Worm (Caenorhabditis elegans) whole organism, L1 larva: ENCODE measurements around the gene col-20.
A peak's percentile ranks its signal among the peaks of the same experiment; 100 is the strongest.

Experiments used
- C04F5.9 ChIP-seq: sonication (generic microtip); optimal IDR thresholded peaks from 2 replicates; lab custom pipeline; 2016; ENCODE audit warnings: missing genetic modification characterization, missing compliant biosample characterization
- Y116A8C.19 ChIP-seq: sonication (generic microtip); optimal IDR thresholded peaks from 2 replicates; lab custom pipeline; 2016; ENCODE audit warnings: missing compliant biosample characterization, missing genetic modification characterization, borderline replicate concordance
- aly-2 ChIP-seq: fragments of 150-350 bp; optimal IDR thresholded peaks from 2 replicates; lab custom pipeline; 2014; ENCODE audit warnings: missing biosample characterization, missing genetic modification characterization
- blmp-1 ChIP-seq: fragments of 150-350 bp; optimal IDR thresholded peaks from 2 replicates; lab custom pipeline; 2014; ENCODE audit warnings: missing biosample characterization, missing genetic modification characterization
- ceh-82 ChIP-seq, 3 experiments: fragments of 150-350 bp in 1 of 3; sonication (generic microtip) in 2 of 3; optimal IDR thresholded peaks; 2 replicates each; lab custom pipeline; 2014 to 2017; ENCODE audit warnings: missing biosample characterization in 3 of 3, missing genetic modification characterization in 3 of 3
- ceh-88 ChIP-seq: fragments of 200-800 bp; sonication (Bioruptor generic); IDR thresholded peaks from 2 replicates; pipeline ENCODE4 v1.3.6; 2022; ENCODE audit warnings: missing genetic modification characterization, missing compliant biosample characterization
- ces-1 ChIP-seq: fragments of 150-350 bp; optimal IDR thresholded peaks from 2 replicates; lab custom pipeline; 2014; ENCODE audit warnings: missing biosample characterization, missing genetic modification reagents, missing genetic modification characterization
- dpl-1 ChIP-seq, 3 experiments: fragments of 150-350 bp in 2 of 3; sonication (generic microtip) in 1 of 3; optimal IDR thresholded peaks; 2 replicates each; lab custom pipeline; 2014 to 2017; ENCODE audit warnings: missing biosample characterization in 3 of 3, missing genetic modification characterization in 3 of 3, missing genetic modification reagents in 3 of 3
- dsc-1 ChIP-seq: sonication (generic microtip); optimal IDR thresholded peaks from 2 replicates; lab custom pipeline; 2016; ENCODE audit warnings: mild to moderate bottlenecking, missing genetic modification characterization, missing compliant biosample characterization
- efl-1 ChIP-seq, 4 experiments: fragments of 150-350 bp; optimal IDR thresholded peaks in 3 of 4; peaks in 1 of 4; 1 replicate in 1 of 4; 2 replicates in 3 of 4; lab custom pipeline; 2014; ENCODE audit warnings: missing biosample characterization in 2 of 4, missing genetic modification characterization in 2 of 4, missing genetic modification reagents in 2 of 4
- efl-3 ChIP-seq: fragments of 200-800 bp; sonication (Bioruptor generic); optimal IDR thresholded peaks from 2 replicates; lab custom pipeline; 2018; ENCODE audit warnings: mild to moderate bottlenecking, missing genetic modification characterization, missing compliant biosample characterization
- egl-27 ChIP-seq, 2 experiments: fragments of 150-350 bp in 1 of 2; sonication (generic microtip); optimal IDR thresholded peaks; 3 replicates each; lab custom pipeline; 2017 to 2018; ENCODE audit warnings: missing biosample characterization in 2 of 2, missing genetic modification characterization in 2 of 2, missing genetic modification reagents in 2 of 2
- elt-3 ChIP-seq, 6 experiments: fragments of 150-350 bp in 1 of 6; sonication (generic microtip); optimal IDR thresholded peaks; 2 replicates each; lab custom pipeline; 2017 to 2018; ENCODE audit warnings: missing biosample characterization in 6 of 6, missing genetic modification characterization in 6 of 6, inconsistent platforms in 1 of 6
- fkh-10 ChIP-seq: sonication (generic microtip); optimal IDR thresholded peaks from 2 replicates; lab custom pipeline; 2017; ENCODE audit warnings: missing biosample characterization, missing genetic modification reagents, missing genetic modification characterization
- fkh-4 ChIP-seq: sonication (generic microtip); optimal IDR thresholded peaks from 2 replicates; lab custom pipeline; 2016; ENCODE audit warnings: missing compliant biosample characterization, missing genetic modification characterization, borderline replicate concordance
- fkh-8 ChIP-seq: sonication (generic microtip); optimal IDR thresholded peaks from 2 replicates; lab custom pipeline; 2016; ENCODE audit warnings: mild to moderate bottlenecking, missing genetic modification characterization, missing compliant biosample characterization
- fos-1 ChIP-seq: fragments of 150-350 bp; optimal IDR thresholded peaks from 2 replicates; lab custom pipeline; 2014; ENCODE audit warnings: missing biosample characterization, missing genetic modification characterization
- irx-1 ChIP-seq: sonication (generic microtip); optimal IDR thresholded peaks from 2 replicates; lab custom pipeline; 2016; ENCODE audit warnings: missing genetic modification characterization, missing compliant biosample characterization
- lin-13 ChIP-seq: fragments of 150-350 bp; optimal IDR thresholded peaks from 2 replicates; lab custom pipeline; 2014; ENCODE audit warnings: missing biosample characterization, missing genetic modification reagents, missing genetic modification characterization
- lin-14 ChIP-seq: fragments of 200-800 bp; sonication (Bioruptor generic); optimal IDR thresholded peaks from 2 replicates; lab custom pipeline; 2018; ENCODE audit warnings: mild to moderate bottlenecking, missing genetic modification characterization, moderate library complexity, missing compliant biosample characterization
- lin-35 ChIP-seq, 2 experiments: fragments of 150-350 bp; optimal IDR thresholded peaks; 2 replicates each; lab custom pipeline; 2014; ENCODE audit warnings: missing biosample characterization in 2 of 2, missing genetic modification characterization in 2 of 2, missing genetic modification reagents in 2 of 2
- lir-3 ChIP-seq: sonication (generic microtip); optimal IDR thresholded peaks from 2 replicates; lab custom pipeline; 2016; ENCODE audit warnings: mild to moderate bottlenecking, missing genetic modification characterization, moderate library complexity, missing compliant biosample characterization; ENCODE audit not compliant: poor library complexity
- lsy-2 ChIP-seq, 2 experiments: fragments of 150-350 bp; optimal IDR thresholded peaks; 2 replicates each; lab custom pipeline; 2014; ENCODE audit warnings: missing biosample characterization in 2 of 2, missing genetic modification characterization in 2 of 2
- mab-9 ChIP-seq: fragments of 200-800 bp; sonication (Bioruptor generic); IDR thresholded peaks from 2 replicates; pipeline ENCODE4 v1.3.6; 2022; ENCODE audit warnings: missing genetic modification reagents, missing genetic modification characterization, missing compliant biosample characterization
- mef-2 ChIP-seq: fragments of 150-350 bp; optimal IDR thresholded peaks from 2 replicates; lab custom pipeline; 2014; ENCODE audit warnings: missing biosample characterization, missing genetic modification characterization
- mep-1 ChIP-seq: fragments of 150-350 bp; optimal IDR thresholded peaks from 2 replicates; lab custom pipeline; 2014; ENCODE audit warnings: missing biosample characterization, missing genetic modification characterization
- nhr-12 ChIP-seq: sonication (generic microtip); optimal IDR thresholded peaks from 2 replicates; lab custom pipeline; 2017; ENCODE audit warnings: missing biosample characterization, missing genetic modification characterization
- nhr-20 ChIP-seq: sonication (generic microtip); optimal IDR thresholded peaks from 2 replicates; lab custom pipeline; 2016; ENCODE audit warnings: mild to moderate bottlenecking, missing genetic modification characterization, missing compliant biosample characterization
- nhr-237 ChIP-seq: fragments of 150-350 bp; optimal IDR thresholded peaks from 2 replicates; lab custom pipeline; 2014; ENCODE audit warnings: missing biosample characterization, missing genetic modification characterization
- nhr-28 ChIP-seq: fragments of 150-350 bp; optimal IDR thresholded peaks from 2 replicates; lab custom pipeline; 2014; ENCODE audit warnings: missing biosample characterization, missing genetic modification characterization
- nhr-47 ChIP-seq: sonication (generic microtip); optimal IDR thresholded peaks from 2 replicates; lab custom pipeline; 2016; ENCODE audit warnings: mild to moderate bottlenecking, missing genetic modification characterization, moderate library complexity, missing compliant biosample characterization
- nhr-71 ChIP-seq: sonication (generic microtip); optimal IDR thresholded peaks from 2 replicates; lab custom pipeline; 2016; ENCODE audit warnings: mild to moderate bottlenecking, missing genetic modification characterization, moderate library complexity, missing compliant biosample characterization
- nhr-84 ChIP-seq: sonication (generic microtip); optimal IDR thresholded peaks from 2 replicates; lab custom pipeline; 2017; ENCODE audit warnings: missing biosample characterization, missing genetic modification characterization
- pqm-1 ChIP-seq: sonication (generic microtip); optimal IDR thresholded peaks from 3 replicates; lab custom pipeline; 2017; ENCODE audit warnings: missing biosample characterization, missing genetic modification characterization
- rnt-1 ChIP-seq: sonication (generic microtip); optimal IDR thresholded peaks from 2 replicates; lab custom pipeline; 2016; ENCODE audit warnings: mild to moderate bottlenecking, missing genetic modification characterization, moderate library complexity, missing compliant biosample characterization
- skn-1 ChIP-seq: fragments of 150-350 bp; optimal IDR thresholded peaks from 2 replicates; lab custom pipeline; 2014; ENCODE audit warnings: missing biosample characterization, missing genetic modification characterization
- snpc-4 ChIP-seq: fragments of 150-350 bp; optimal IDR thresholded peaks from 2 replicates; lab custom pipeline; 2014; ENCODE audit warnings: missing biosample characterization, missing genetic modification characterization
- snu-23 ChIP-seq: sonication (generic microtip); optimal IDR thresholded peaks from 2 replicates; lab custom pipeline; 2016; ENCODE audit warnings: missing genetic modification characterization, missing compliant biosample characterization
- sup-37 ChIP-seq: fragments of 200-800 bp; sonication (Bioruptor generic); optimal IDR thresholded peaks from 2 replicates; lab custom pipeline; 2018; ENCODE audit warnings: mild to moderate bottlenecking, missing genetic modification characterization, missing compliant biosample characterization
- tbx-2 ChIP-seq: sonication (generic microtip); optimal IDR thresholded peaks from 2 replicates; lab custom pipeline; 2016; ENCODE audit warnings: missing genetic modification characterization, missing compliant biosample characterization
- tlp-1 ChIP-seq: fragments of 150-350 bp; optimal IDR thresholded peaks from 2 replicates; lab custom pipeline; 2014; ENCODE audit warnings: missing biosample characterization, missing genetic modification characterization
- unc-130 ChIP-seq: fragments of 150-350 bp; optimal IDR thresholded peaks from 2 replicates; lab custom pipeline; 2017; ENCODE audit warnings: missing biosample characterization, missing genetic modification characterization, inconsistent platforms
- unc-30 ChIP-seq: sonication (generic microtip); optimal IDR thresholded peaks from 2 replicates; lab custom pipeline; 2017; ENCODE audit warnings: missing biosample characterization, missing genetic modification characterization
- unc-62 ChIP-seq: fragments of 150-350 bp; optimal IDR thresholded peaks from 2 replicates; lab custom pipeline; 2014; ENCODE audit warnings: missing biosample characterization, missing genetic modification reagents, missing genetic modification characterization
- unc-86 ChIP-seq: sonication (generic microtip); optimal IDR thresholded peaks from 2 replicates; lab custom pipeline; 2016; ENCODE audit warnings: missing genetic modification characterization, missing compliant biosample characterization
- ztf-11 ChIP-seq, 2 experiments: sonication (generic microtip); optimal IDR thresholded peaks; 2 replicates each; lab custom pipeline; 2016 to 2017; ENCODE audit warnings: missing genetic modification characterization in 2 of 2, missing biosample characterization in 1 of 2, missing compliant biosample characterization in 1 of 2
- ztf-4 ChIP-seq: fragments of 150-350 bp; optimal IDR thresholded peaks from 2 replicates; lab custom pipeline; 2014; ENCODE audit warnings: missing biosample characterization, missing genetic modification characterization

Gene col-20

DNA sequence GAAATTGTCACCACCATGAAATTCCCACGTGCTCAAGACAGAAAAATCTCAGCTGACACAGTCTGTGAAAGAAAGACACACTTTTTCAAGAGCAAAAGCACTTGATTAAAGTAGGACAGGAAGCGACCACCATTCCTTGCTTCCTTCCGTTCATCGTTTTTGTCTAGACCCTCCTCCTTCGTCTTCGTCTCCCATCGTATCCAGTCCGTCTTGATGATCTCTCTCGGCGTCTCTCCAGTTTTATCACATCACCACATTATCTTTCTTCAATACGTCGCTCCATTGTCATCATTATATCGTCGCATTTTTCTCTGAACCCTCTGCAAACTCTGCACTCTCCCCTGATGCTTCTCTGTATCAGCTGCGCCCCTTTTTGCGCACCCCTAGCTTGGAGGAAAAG lies 37.6 kb upstream of the col-20 start:
- TF ChIP-seq C04F5.9 (no peak), mep-1 (tag; lab: Kevin White, UChicago) (peak; percentile 19), unc-130 (tag; lab: Kevin White, UChicago) (peak; percentile 12), nhr-12 (tag; lab: Kevin White, UChicago) (no peak), pqm-1 (no peak), nhr-71 (tag; lab: Kevin White, UChicago) (peak; percentile 45), snu-23 (peak; percentile 14), lir-3 (tag; lab: Kevin White, UChicago) (no peak), skn-1 (tag; lab: Kevin White, UChicago) (peak; percentile 97), unc-86 (tag; lab: Kevin White, UChicago) (peak; percentile 13), efl-1 (optimal IDR thresholded peaks at IDR 0.05; lab: Kevin White, UChicago) (peak; percentile 11 to 20), efl-1 (GFP tag; optimal IDR thresholded peaks at IDR 0.05 in 1 of 2; lab: Kevin White, UChicago) (peak in 1 of 2 experiments; percentile 86), dpl-1 (GFP tag; optimal IDR thresholded peaks at IDR 0.05; lab: Kevin White, UChicago) (peak in 1 of 3 experiments; percentile 2), efl-3 (no peak), lin-14 (GFP tag; lab: Kevin White, UChicago) (peak; percentile 77), sup-37 (GFP tag; lab: Kevin White, UChicago) (no peak), fkh-10 (GFP tag; lab: Kevin White, UChicago) (no peak), rnt-1 (tag; lab: Kevin White, UChicago) (peak; percentile 42), blmp-1 (tag; lab: Kevin White, UChicago) (peak; percentile 9), lin-13 (GFP tag; lab: Kevin White, UChicago) (no peak), lsy-2 (tag; optimal IDR thresholded peaks at IDR 0.05; lab: Kevin White, UChicago) (peak in 1 of 2 experiments; percentile 5), nhr-28 (tag; lab: Kevin White, UChicago) (no peak), ztf-4 (no peak), tbx-2 (peak; percentile 27), nhr-47 (tag; lab: Kevin White, UChicago) (peak; percentile 28), nhr-84 (no peak), ztf-11 (tag; optimal IDR thresholded peaks at IDR 0.05; lab: Kevin White, UChicago) (no peak), nhr-20 (tag; lab: Kevin White, UChicago) (no peak), fkh-8 (tag; lab: Kevin White, UChicago) (peak; percentile 54), elt-3 (tag; optimal IDR thresholded peaks at IDR 0.05; lab: Kevin White, UChicago) (peak in 1 of 6 experiments; percentile 7), fos-1 (tag; lab: Kevin White, UChicago) (no peak), ces-1 (GFP tag; lab: Kevin White, UChicago) (no peak), Y116A8C.19 (tag; lab: Kevin White, UChicago) (no peak)

- TF ChIP-seq lin-35 (GFP tag; optimal IDR thresholded peaks at IDR 0.05; lab: Kevin White, UChicago): no peak
- peak; percentile 77 for TF ChIP-seq fkh-4
- peak; percentile 92 for TF ChIP-seq dsc-1
Measured at ce11 chrII:4905883-4906282, 35.3 kb upstream of the col-20 start.

ce11 chrII:4905331-4905730 lies 34.7 kb upstream of the col-20 start:
- no peak for TF ChIP-seq irx-1 (tag; lab: Kevin White, UChicago)
- TF ChIP-seq aly-2 (tag; lab: Kevin White, UChicago): no peak
- TF ChIP-seq nhr-237 (tag; lab: Kevin White, UChicago): no peak
- TF ChIP-seq tlp-1 (tag; lab: Kevin White, UChicago): no peak
- TF ChIP-seq lsy-2 (tag; optimal IDR thresholded peaks at IDR 0.05; lab: Kevin White, UChicago): no peak
- TF ChIP-seq nhr-12 (tag; lab: Kevin White, UChicago): no peak
- no peak for TF ChIP-seq ceh-82 (tag; optimal IDR thresholded peaks at IDR 0.05; lab: Kevin White, UChicago)
- TF ChIP-seq mab-9 (GFP tag; lab: Robert Waterston, UW): no peak
- no peak for TF ChIP-seq snpc-4 (tag; lab: Kevin White, UChicago)
- TF ChIP-seq unc-86 (tag; lab: Kevin White, UChicago): no peak
- no peak for TF ChIP-seq unc-62
- no peak for TF ChIP-seq sup-37 (GFP tag; lab: Kevin White, UChicago)
- TF ChIP-seq ceh-88 (GFP tag; lab: Robert Waterston, UW): no peak
- TF ChIP-seq egl-27 (tag; optimal IDR thresholded peaks at IDR 0.05; lab: Kevin White, UChicago): no peak
- no peak for TF ChIP-seq mef-2 (tag; lab: Kevin White, UChicago)
- TF ChIP-seq Y116A8C.19 (tag; lab: Kevin White, UChicago): no peak
- no peak for TF ChIP-seq unc-30 (tag; lab: Kevin White, UChicago)
- no peak for TF ChIP-seq fos-1 (tag; lab: Kevin White, UChicago)
